Worm (Caenorhabditis elegans) whole organism, late embryonic: Measurements from ENCODE around the gene hlh-33.

ENCODE experiments used
- ceh-9 ChIP-seq: sonication (generic microtip); optimal IDR thresholded peaks from 2 replicates; lab custom pipeline; 2016; ENCODE audit warnings: mild to moderate bottlenecking, missing genetic modification characterization, inconsistent platforms, missing compliant biosample characterization
- eyg-1 ChIP-seq: sonication (generic microtip); optimal IDR thresholded peaks from 2 replicates; lab custom pipeline; 2016; ENCODE audit warnings: missing genotype, missing genetic modification characterization, missing compliant biosample characterization
- pha-4 ChIP-seq: fragments of 150-350 bp; optimal IDR thresholded peaks from 2 replicates; lab custom pipeline; 2018; ENCODE audit warnings: missing biosample characterization, missing genetic modification reagents, missing genetic modification characterization

DNA sequence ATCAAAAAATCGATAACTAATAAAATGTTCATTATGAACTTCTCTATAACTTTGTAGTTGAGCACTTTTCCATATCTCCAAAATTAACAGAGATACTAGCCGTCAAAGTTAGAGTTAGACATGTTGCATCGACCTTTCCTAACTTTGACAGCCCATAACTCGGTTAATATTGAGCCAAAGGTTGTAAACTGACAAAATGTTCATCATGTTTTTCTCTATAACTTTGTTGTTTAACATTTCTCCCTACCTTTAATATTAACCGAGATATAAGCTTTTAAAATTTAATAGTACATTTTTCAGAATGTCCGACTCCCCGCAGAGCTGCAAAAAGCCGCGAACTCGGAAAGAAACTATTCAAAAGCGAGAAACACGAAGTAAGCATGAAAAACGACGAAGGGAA lies at the start of gene hlh-33:
- TF ChIP-seq eyg-1 (tag; lab: Kevin White, UChicago) (no peak), pha-4 (tag; lab: Kevin White, UChicago) (no peak), ceh-9 (tag; lab: Kevin White, UChicago) (no peak)
